Worm (Caenorhabditis elegans): ENCODE data around the gene dylt-3.

The dylt-3 gene

DNA sequence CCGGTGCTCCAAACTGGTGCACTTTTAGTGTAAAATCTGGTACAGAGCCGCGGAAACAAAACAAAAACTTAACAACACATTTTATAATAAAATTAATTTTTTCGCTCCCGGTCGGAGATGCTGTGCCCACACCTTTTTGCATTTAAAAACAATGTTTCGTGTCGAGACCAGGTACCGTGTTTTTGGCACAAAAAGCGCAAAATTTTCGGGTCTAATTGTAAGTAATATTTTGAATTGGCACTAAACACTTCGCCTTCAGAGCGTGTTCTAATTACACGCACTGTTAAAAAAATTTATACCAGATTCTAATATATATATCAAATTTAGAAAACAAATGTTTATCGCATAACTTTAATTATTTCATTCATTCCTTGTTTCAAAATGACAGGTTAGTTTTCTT, at the start of gene dylt-3:
dylt-3 (plus strand) TSS at position 301 of the 400 bp plus-strand sequence.
- TF ChIP-seq daf-12 (tag; optimal IDR thresholded peaks at IDR 0.05) (no peak), fkh-10 (GFP tag; optimal IDR thresholded peaks at IDR 0.05) (no peak)

DNA sequence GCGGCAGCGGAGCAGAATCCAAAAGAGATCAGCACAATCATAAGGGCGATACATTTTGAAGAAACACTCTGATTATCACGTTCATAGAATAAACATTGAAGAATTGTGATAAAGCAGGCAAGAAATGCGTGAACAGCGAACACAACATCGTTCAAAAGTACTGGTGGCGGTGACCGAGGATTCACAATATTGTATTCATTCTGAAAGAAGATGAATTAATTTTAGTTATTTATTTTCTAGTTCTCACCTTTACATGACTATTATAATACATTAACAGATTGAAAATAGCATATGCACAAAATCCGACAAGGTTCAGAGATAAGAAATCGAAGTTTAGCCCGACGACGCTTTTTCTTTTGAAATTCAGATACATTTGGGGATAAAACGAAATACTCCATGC, 45.6 kb upstream of the dylt-3 start:
- no peak for TF ChIP-seq daf-12 (tag; optimal IDR thresholded peaks at IDR 0.05)
- TF ChIP-seq tbx-2 (tag; optimal IDR thresholded peaks at IDR 0.05) = no peak
- no peak for TF ChIP-seq unc-62 (GFP tag; optimal IDR thresholded peaks at IDR 0.05)
- no peak for TF ChIP-seq jun-1 (tag; optimal IDR thresholded peaks at IDR 0.05)
- no peak for TF ChIP-seq fkh-2 (tag; optimal IDR thresholded peaks at IDR 0.05)
- TF ChIP-seq nfya-1 (tag; optimal IDR thresholded peaks at IDR 0.05; ENCODE audit: insufficient read depth) = no peak
- no peak for TF ChIP-seq lin-15B (tag; optimal IDR thresholded peaks at IDR 0.05)
- TF ChIP-seq eor-1 (tag; optimal IDR thresholded peaks at IDR 0.05) = no peak
- no peak for TF ChIP-seq mml-1 (tag; optimal IDR thresholded peaks at IDR 0.05)

DNA sequence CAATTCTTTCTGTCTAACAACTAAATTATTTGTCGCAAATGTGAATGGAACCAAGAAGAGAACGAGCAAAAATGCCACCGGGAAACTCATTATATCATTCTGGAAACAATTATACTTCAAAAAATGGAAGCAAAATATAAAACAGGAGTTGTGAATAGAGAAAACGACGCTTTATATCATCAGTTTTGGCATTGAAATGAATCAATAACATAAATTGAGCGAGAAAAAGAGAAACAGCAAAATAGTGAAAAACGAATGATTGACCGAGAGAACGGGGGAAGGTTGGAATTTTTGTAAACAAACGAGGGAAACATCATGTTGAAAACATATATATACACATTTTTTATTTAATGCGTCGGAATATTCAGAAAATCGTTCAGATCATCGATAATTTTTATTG, 44.7 kb upstream of the dylt-3 start, which contains the start of gene ctns-1:
ctns-1 (minus strand) TSS at position 101 of the 400 bp plus-strand sequence.
- peak; percentile 30 for TF ChIP-seq pha-4 (tag; optimal IDR thresholded peaks at IDR 0.05)
- TF ChIP-seq skn-1 (tag; optimal IDR thresholded peaks at IDR 0.05) = no peak

DNA sequence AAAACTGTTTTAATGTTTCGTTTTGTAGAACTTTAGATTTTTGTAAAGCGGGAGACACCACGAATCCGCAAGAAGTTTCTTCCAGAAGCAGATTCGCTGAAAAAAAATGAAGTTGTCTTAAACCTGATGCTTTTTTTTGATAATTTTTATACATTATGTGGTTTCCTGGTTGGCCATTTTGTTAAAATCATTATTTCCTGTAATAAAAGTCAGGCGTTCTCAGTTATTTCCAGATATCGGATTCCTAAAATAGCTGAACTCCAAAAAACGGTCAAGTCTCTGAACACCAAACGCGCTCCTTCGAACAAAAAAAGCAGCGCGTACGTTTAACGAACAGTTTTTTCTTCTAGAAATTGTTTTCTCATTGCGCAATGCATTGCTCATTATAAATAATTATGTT, 44.2 kb upstream of the dylt-3 start:
- TF ChIP-seq nfya-1 (tag; optimal IDR thresholded peaks at IDR 0.05; ENCODE audit: insufficient read depth) = peak; percentile 26
- TF ChIP-seq lin-15B (tag; optimal IDR thresholded peaks at IDR 0.05) = peak; percentile 31
- TF ChIP-seq pha-4 (tag; optimal IDR thresholded peaks at IDR 0.05) = peak; percentile 53
- peak; percentile 14 for TF ChIP-seq snpc-4 (tag; optimal IDR thresholded peaks at IDR 0.05)
- TF ChIP-seq nhr-237 (tag; optimal IDR thresholded peaks at IDR 0.05) = no peak
- peak; percentile 16 for TF ChIP-seq nhr-25 (tag; optimal IDR thresholded peaks at IDR 0.05)
- TF ChIP-seq ztf-4 (tag; optimal IDR thresholded peaks at IDR 0.05) = no peak

DNA sequence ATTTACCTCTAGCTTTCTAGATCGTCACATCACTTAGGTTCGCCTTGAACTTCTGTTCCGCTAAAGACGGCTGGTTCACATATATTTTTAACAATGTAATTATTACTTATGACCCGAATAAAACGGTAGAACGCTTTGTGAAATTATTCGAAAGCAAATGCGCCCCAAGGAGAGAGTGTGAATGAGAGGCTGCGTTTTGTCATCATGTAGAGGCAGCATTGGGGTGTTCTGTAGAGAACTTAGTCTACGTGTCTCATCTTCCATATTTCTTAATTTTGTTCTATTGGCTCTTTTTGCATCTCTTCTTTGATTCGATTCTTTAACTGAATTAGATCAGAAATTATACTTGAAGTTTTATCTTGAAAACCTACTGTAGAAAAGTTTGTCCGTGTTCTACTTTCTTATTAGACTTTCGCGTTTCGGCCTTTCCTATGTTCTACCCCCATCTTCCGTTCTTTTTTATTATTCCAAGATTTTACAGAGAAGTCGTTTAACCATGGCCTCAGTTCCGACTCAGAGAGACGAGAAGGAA, 43.5 kb upstream of the dylt-3 start, which contains the start of gene cdc-48.2:
cdc-48.2 (plus strand) TSS at position 482 of the 532 bp plus-strand sequence.
- peak; percentile 27 for TF ChIP-seq nfya-1 (tag; optimal IDR thresholded peaks at IDR 0.05; ENCODE audit: insufficient read depth)
- TF ChIP-seq lin-15B (tag; optimal IDR thresholded peaks at IDR 0.05) = peak; percentile 34
- TF ChIP-seq tbx-2 (tag; optimal IDR thresholded peaks at IDR 0.05) = no peak
- TF ChIP-seq pha-4 (tag; optimal IDR thresholded peaks at IDR 0.05) = peak; percentile 2
- TF ChIP-seq skn-1 (tag; optimal IDR thresholded peaks at IDR 0.05) = peak; percentile 90

DNA sequence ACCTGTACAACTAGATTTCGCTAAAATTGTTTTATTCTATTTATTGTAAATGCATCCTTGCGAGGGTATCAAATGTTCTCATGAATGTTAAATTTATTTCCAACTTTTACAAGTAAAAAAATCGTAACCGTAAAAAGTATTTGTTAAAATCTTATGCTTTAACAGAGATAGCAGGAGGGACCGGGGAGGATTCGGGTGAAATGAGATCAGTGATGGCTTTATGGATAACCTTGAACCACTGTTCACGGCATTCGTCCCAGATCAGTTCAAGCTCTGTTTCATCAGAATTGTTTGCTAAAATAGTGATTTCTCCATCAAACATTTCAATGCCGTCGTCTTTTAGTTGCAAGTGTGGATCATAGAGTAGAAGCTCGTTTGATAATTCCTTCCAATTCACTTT, 40.4 kb upstream of the dylt-3 start:
- no peak for TF ChIP-seq ceh-16 (tag; optimal IDR thresholded peaks at IDR 0.05)
- no peak for TF ChIP-seq snpc-4 (tag; optimal IDR thresholded peaks at IDR 0.05)
- TF ChIP-seq skn-1 (tag; optimal IDR thresholded peaks at IDR 0.05) = no peak
- no peak for TF ChIP-seq jun-1 (tag; optimal IDR thresholded peaks at IDR 0.05)
- TF ChIP-seq nfya-1 (tag; optimal IDR thresholded peaks at IDR 0.05; ENCODE audit: insufficient read depth) = no peak
- no peak for TF ChIP-seq fos-1 (tag; optimal IDR thresholded peaks at IDR 0.05)
- no peak for TF ChIP-seq mml-1 (tag; optimal IDR thresholded peaks at IDR 0.05)
- TF ChIP-seq nhr-43 (tag; optimal IDR thresholded peaks at IDR 0.05; ENCODE audit: poor library complexity, severe bottlenecking) = no peak
- no peak for TF ChIP-seq nhr-23 (tag; optimal IDR thresholded peaks at IDR 0.05)
- no peak for TF ChIP-seq nhr-25 (tag; optimal IDR thresholded peaks at IDR 0.05)
- TF ChIP-seq fkh-10 (GFP tag; optimal IDR thresholded peaks at IDR 0.05) = no peak
- no peak for TF ChIP-seq ama-1 (optimal IDR thresholded peaks at IDR 0.05)
- TF ChIP-seq ceh-82 (tag; optimal IDR thresholded peaks at IDR 0.05) = no peak
- no peak for TF ChIP-seq ceh-28 (tag; optimal IDR thresholded peaks at IDR 0.05)
- TF ChIP-seq daf-12 (tag; optimal IDR thresholded peaks at IDR 0.05) = no peak

DNA sequence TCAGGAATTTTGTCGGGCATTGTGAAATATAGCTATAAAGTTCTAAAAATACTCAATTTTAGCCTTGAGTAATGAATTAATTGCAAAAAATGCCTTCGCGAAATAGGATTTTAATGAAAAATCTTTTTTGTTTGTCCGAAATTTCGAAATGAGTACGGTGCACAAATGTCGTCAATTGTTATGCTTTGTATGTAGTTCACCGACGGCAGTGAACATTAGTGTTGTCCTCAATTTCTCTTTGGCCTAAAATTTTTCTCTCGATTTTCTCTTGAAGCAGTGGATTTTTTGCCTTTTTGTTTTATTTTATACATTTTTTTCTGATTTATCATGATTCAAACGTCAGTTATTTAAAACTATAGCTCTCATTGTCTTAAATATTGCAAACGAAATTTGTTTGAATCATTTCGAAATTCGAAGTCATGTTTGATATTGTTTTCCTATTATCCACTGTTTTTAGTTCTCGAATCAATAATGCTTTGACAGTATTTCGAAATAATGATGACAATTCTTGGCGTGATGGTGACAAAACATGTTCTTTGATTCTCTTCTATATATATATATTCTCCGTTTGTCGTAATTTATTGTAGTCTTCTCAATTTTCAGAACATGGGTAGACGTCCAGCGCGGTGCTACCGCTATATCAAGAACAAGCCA, 38.1 kb upstream of the dylt-3 start, which contains the start of the genes ints-11 and rpl-10:
ints-11 (minus strand) TSS at position 201 of the 654 bp plus-strand sequence.
rpl-10 (plus strand) TSS at position 604 of the 654 bp plus-strand sequence.
- TF ChIP-seq hmg-11 (tag; optimal IDR thresholded peaks at IDR 0.05) = peak; percentile 44
- peak; percentile 23 for TF ChIP-seq snpc-4 (tag; optimal IDR thresholded peaks at IDR 0.05)
- no peak for TF ChIP-seq ceh-82 (tag; optimal IDR thresholded peaks at IDR 0.05)
- no peak for TF ChIP-seq ceh-16 (tag; optimal IDR thresholded peaks at IDR 0.05)
- TF ChIP-seq nhr-77 (tag; optimal IDR thresholded peaks at IDR 0.05) = no peak
- no peak for TF ChIP-seq egl-5 (tag; optimal IDR thresholded peaks at IDR 0.05)
- peak; percentile 45 for TF ChIP-seq nhr-25 (tag; optimal IDR thresholded peaks at IDR 0.05)
- TF ChIP-seq eor-1 (tag; optimal IDR thresholded peaks at IDR 0.05) = no peak
- TF ChIP-seq tbx-2 (tag; optimal IDR thresholded peaks at IDR 0.05) = no peak
- no peak for TF ChIP-seq fkh-2 (tag; optimal IDR thresholded peaks at IDR 0.05)
- TF ChIP-seq fos-1 (tag; optimal IDR thresholded peaks at IDR 0.05) = no peak
- no peak for TF ChIP-seq unc-62 (GFP tag; optimal IDR thresholded peaks at IDR 0.05)
- TF ChIP-seq R02D3.7 (tag; optimal IDR thresholded peaks at IDR 0.05) = no peak
- TF ChIP-seq nhr-76 (tag; optimal IDR thresholded peaks at IDR 0.05) = no peak
- no peak for TF ChIP-seq daf-12 (tag; optimal IDR thresholded peaks at IDR 0.05)
- TF ChIP-seq nhr-43 (tag; optimal IDR thresholded peaks at IDR 0.05; ENCODE audit: poor library complexity, severe bottlenecking) = no peak
- TF ChIP-seq ama-1 (optimal IDR thresholded peaks at IDR 0.05) = no peak
- no peak for TF ChIP-seq egl-27 (tag; optimal IDR thresholded peaks at IDR 0.05)
- TF ChIP-seq unc-39 (tag; optimal IDR thresholded peaks at IDR 0.05) = no peak
- no peak for TF ChIP-seq ztf-11 (tag; optimal IDR thresholded peaks at IDR 0.05)
- TF ChIP-seq pha-4 (tag; optimal IDR thresholded peaks at IDR 0.05) = peak; percentile 81
- no peak for TF ChIP-seq mdl-1 (tag; optimal IDR thresholded peaks at IDR 0.05)
- peak; percentile 71 for TF ChIP-seq nhr-23 (tag; optimal IDR thresholded peaks at IDR 0.05)
- TF ChIP-seq ceh-9 (tag; optimal IDR thresholded peaks at IDR 0.05) = no peak
- TF ChIP-seq elt-3 (tag; optimal IDR thresholded peaks at IDR 0.05) = no peak
- no peak for TF ChIP-seq skn-1 (tag; optimal IDR thresholded peaks at IDR 0.05)
- TF ChIP-seq pqm-1 (tag; optimal IDR thresholded peaks at IDR 0.05) = no peak
